Fruit fly (Drosophila melanogaster): ENCODE results near the gene CG5639.

DNA sequence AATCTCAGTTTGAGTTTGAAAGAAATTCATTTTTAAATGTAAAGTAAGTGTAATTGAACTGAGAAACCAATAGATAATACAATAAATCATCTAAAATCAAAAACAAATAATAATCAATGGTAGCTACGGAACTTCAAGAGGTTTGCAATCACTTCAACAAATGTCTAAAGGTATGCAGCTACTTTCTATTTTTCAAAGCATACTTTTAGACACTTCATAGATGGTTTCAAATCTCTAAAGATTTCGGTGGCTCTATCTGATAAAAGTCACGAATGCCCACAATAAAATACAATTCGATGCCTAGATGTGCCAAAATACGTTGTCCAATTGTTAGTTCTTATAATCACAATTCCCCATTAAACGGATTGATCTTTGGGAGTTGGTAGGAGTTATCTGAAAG lies 47.1 kb upstream of the CG5639 start:
- TF ChIP-seq Crg-1 (GFP tag; optimal IDR thresholded peaks at IDR 0.05) (no peak), ovo (GFP tag; optimal IDR thresholded peaks at IDR 0.05) (no peak), Hr96 (GFP tag; optimal IDR thresholded peaks at IDR 0.05) (no peak), tj (GFP tag; optimal IDR thresholded peaks at IDR 0.05) (no peak), kay (GFP tag; ENCODE audit: borderline replicate concordance) (no peak), CG1620 (GFP tag; optimal IDR thresholded peaks at IDR 0.05) (no peak), pad (GFP tag; optimal IDR thresholded peaks at IDR 0.05) (no peak), CG5204 (GFP tag; optimal IDR thresholded peaks at IDR 0.05) (no peak), cic (GFP tag; optimal IDR thresholded peaks at IDR 0.05) (no peak)
